Fruit fly (Drosophila melanogaster) whole organism, pupa: ENCODE data around the gene CG5290.

ENCODE experiments used
- CG10348 ChIP-seq: fragments of 200-800 bp; sonication (Bioruptor generic); IDR thresholded peaks from 2 replicates; pipeline ENCODE4 v1.3.6; 2022; ENCODE audit warnings: missing biosample characterization, missing genetic modification characterization
- CG13204 ChIP-seq: fragments of 200-800 bp; sonication (Bioruptor generic); optimal IDR thresholded peaks from 2 replicates; lab custom pipeline; 2018; ENCODE audit warnings: missing biosample characterization, mild to moderate bottlenecking, missing genetic modification characterization, moderate library complexity
- CG32121 ChIP-seq: fragments of 200-800 bp; sonication (Bioruptor generic); IDR thresholded peaks from 2 replicates; pipeline ENCODE4 v1.3.6; 2022; ENCODE audit warnings: missing biosample characterization, missing genetic modification characterization
- CG34367 ChIP-seq: fragments of 200-800 bp; sonication (Bioruptor generic); optimal IDR thresholded peaks from 2 replicates; lab custom pipeline; 2018; ENCODE audit warnings: missing biosample characterization, mild to moderate bottlenecking, missing genetic modification characterization
- CG4496 ChIP-seq: fragments of 200-800 bp; sonication (Bioruptor generic); IDR thresholded peaks from 3 replicates; pipeline ENCODE4 v1.3.6; 2022; ENCODE audit warnings: missing biosample characterization, missing genetic modification characterization
- CG8159 ChIP-seq: fragments of 200-800 bp; sonication (Bioruptor generic); optimal IDR thresholded peaks from 3 replicates; lab custom pipeline; 2018; ENCODE audit warnings: missing biosample characterization, mild to moderate bottlenecking, missing genetic modification characterization, moderate library complexity
- D1 ChIP-seq: fragments of 200-800 bp; sonication (Bioruptor generic); optimal IDR thresholded peaks from 2 replicates; lab custom pipeline; 2018; ENCODE audit warnings: missing biosample characterization, mild to moderate bottlenecking, missing genetic modification characterization, moderate library complexity
- Pif1A ChIP-seq: fragments of 200-800 bp; sonication (Bioruptor generic); optimal IDR thresholded peaks from 3 replicates; lab custom pipeline; 2016; ENCODE audit warnings: missing biosample characterization, missing genetic modification characterization
- gl ChIP-seq: fragments of 200-800 bp; sonication (Bioruptor generic); optimal IDR thresholded peaks from 2 replicates; lab custom pipeline; 2018; ENCODE audit warnings: missing biosample characterization, mild to moderate bottlenecking, missing genetic modification characterization
- rn ChIP-seq: fragments of 200-800 bp; sonication (Bioruptor generic); IDR thresholded peaks from 2 replicates; pipeline ENCODE4 v1.3.6; 2022; ENCODE audit warnings: missing biosample characterization, missing genetic modification characterization

DNA sequence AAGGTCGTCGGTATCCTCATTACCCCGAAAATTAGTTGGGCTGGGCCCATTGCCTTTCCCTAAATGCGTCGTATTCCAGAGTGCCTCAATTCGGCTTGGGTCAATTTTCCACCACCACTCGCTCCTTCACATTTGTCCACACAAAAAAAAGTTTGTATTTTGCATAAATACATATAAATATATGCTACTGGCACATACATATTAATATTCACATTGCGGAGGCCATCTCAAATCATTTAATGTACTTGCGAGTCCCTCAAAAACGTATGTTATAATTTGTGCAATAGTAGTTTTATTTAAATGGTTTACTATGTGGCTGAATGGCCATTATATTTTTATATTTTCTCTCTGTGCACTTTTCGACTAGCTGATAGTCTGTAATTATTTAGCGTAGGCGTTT is 29.2 kb upstream of the CG5290 start:
- TF ChIP-seq rn (GFP tag; lab: Robert Waterston, UW): no peak
- no peak for TF ChIP-seq CG8159
- no peak for TF ChIP-seq Pif1A
- no peak for TF ChIP-seq gl (tag; lab: Kevin White, UChicago)
- TF ChIP-seq CG4496: no peak
- TF ChIP-seq CG32121 (GFP tag; lab: Robert Waterston, UW): no peak
- TF ChIP-seq CG34367 (tag; lab: Kevin White, UChicago): no peak
- no peak for TF ChIP-seq D1 (tag; lab: Kevin White, UChicago)
- TF ChIP-seq CG13204 (GFP tag; lab: Kevin White, UChicago): no peak
- no peak for TF ChIP-seq CG10348
